Worm (Caenorhabditis elegans) whole organism, young adult: ENCODE data around the gene sart-3.
"Not testable (repeated sequence)": the region's sequence is repeated elsewhere in the genome, so short reads cannot be mapped to it uniquely, and the experiment has no call there.

Source experiments
- attf-5 ChIP-seq: fragments of 200-800 bp; sonication (Bioruptor generic); optimal IDR thresholded peaks from 2 replicates; lab custom pipeline; 2018; ENCODE audit warnings: mild to moderate bottlenecking, missing genetic modification characterization, missing compliant biosample characterization
- cebp-1 ChIP-seq, 2 experiments: fragments of 200-800 bp in 1 of 2; sonication (Bioruptor generic) in 1 of 2; sonication (generic microtip) in 1 of 2; IDR thresholded peaks in 1 of 2; optimal IDR thresholded peaks in 1 of 2; 2 replicates each; pipeline versions ENCODE4 v1.3.6 to Lab custom; 2017 to 2022; ENCODE audit warnings: missing compliant biosample characterization in 2 of 2, missing genetic modification characterization in 2 of 2, mild to moderate bottlenecking in 1 of 2, missing genetic modification reagents in 1 of 2, moderate library complexity in 1 of 2
- ceh-100 ChIP-seq: fragments of 200-800 bp; sonication (Bioruptor generic); IDR thresholded peaks from 2 replicates; pipeline ENCODE4 v1.3.6; 2022; ENCODE audit warnings: missing genetic modification reagents, missing genetic modification characterization, missing compliant biosample characterization
- mcd-1 ChIP-seq: fragments of 200-800 bp; sonication (Bioruptor generic); IDR thresholded peaks from 2 replicates; pipeline ENCODE4 v1.3.6; 2022; ENCODE audit warnings: missing genetic modification reagents, missing genetic modification characterization, missing compliant biosample characterization
- mes-4 ChIP-seq: sonication (generic microtip); optimal IDR thresholded peaks from 2 replicates; lab custom pipeline; 2016; ENCODE audit warnings: missing genotype, missing genetic modification characterization, missing compliant biosample characterization
- rec-8 ChIP-seq, 2 experiments: sonication (generic microtip); optimal IDR thresholded peaks; 2 replicates each; lab custom pipeline; 2016; ENCODE audit warnings: mild to moderate bottlenecking in 2 of 2, missing genetic modification characterization in 2 of 2, missing genetic modification reagents in 2 of 2, missing genotype in 2 of 2, missing biosample characterization in 1 of 2, missing compliant biosample characterization in 1 of 2, moderate library complexity in 1 of 2
- sea-2 ChIP-seq: fragments of 200-800 bp; sonication (Bioruptor generic); IDR thresholded peaks from 2 replicates; pipeline ENCODE4 v1.3.6; 2022; ENCODE audit warnings: missing genetic modification characterization, missing compliant biosample characterization
- snpc-1.1 ChIP-seq: sonication (generic microtip); optimal IDR thresholded peaks from 2 replicates; lab custom pipeline; 2017; ENCODE audit warnings: missing genetic modification characterization, mild to moderate bottlenecking, missing compliant biosample characterization, antibody characterized with exemption, moderate library complexity, missing genotype, missing genetic modification reagents; ENCODE audit not compliant: insufficient read depth

DNA sequence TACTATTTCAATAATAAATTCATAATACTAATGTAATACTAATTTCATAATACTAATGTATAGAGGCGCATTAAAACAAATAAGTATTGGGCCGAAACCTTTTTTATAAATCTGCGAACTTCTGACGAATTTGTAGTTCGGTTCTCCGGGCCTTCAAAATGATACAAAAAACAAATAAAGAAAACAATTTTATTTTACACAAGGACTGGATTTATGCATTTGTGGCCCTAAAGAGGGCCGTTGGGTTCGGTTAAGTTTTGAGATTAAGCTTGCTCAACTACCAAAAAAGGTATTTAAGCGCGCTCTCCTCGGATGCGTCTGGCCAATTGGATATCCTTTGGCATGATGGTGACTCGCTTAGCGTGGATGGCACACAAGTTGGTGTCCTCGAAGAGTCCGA, 4.8 kb upstream of the sart-3 start:
- not testable (repeated sequence) for TF ChIP-seq attf-5 (GFP tag; lab: Kevin White, UChicago); cebp-1 (GFP tag; IDR thresholded peaks at IDR 0.05; lab: Robert Waterston, UW); cebp-1 (tag; optimal IDR thresholded peaks at IDR 0.05; lab: Kevin White, UChicago); snpc-1.1 (tag; lab: Kevin White, UChicago); mcd-1 (GFP tag; lab: Robert Waterston, UW); mes-4; sea-2 (GFP tag; lab: Robert Waterston, UW); rec-8 (tag; optimal IDR thresholded peaks at IDR 0.05; lab: Kevin White, UChicago)
- TF ChIP-seq ceh-100: peak; percentile 22; the same call in 1 of the 2 replicates
